Worm (Caenorhabditis elegans) whole organism, L4 larva: ENCODE measurements around the gene T08D10.4.

Experiments used
- F37D6.2 ChIP-seq: sonication (generic microtip); optimal IDR thresholded peaks from 2 replicates; lab custom pipeline; 2016; ENCODE audit warnings: mild to moderate bottlenecking, missing genetic modification characterization, missing compliant biosample characterization
- F44E2.7 ChIP-seq: fragments of 200-800 bp; sonication (Bioruptor generic); IDR thresholded peaks from 2 replicates; pipeline ENCODE4 v2.1.2; 2022; ENCODE audit warnings: missing genetic modification characterization, missing compliant biosample characterization
- Y105C5A.15 ChIP-seq: fragments of 200-800 bp; sonication (Bioruptor generic); IDR thresholded peaks from 2 replicates; pipeline ENCODE4 v1.3.6; 2022; ENCODE audit warnings: missing genetic modification characterization, missing compliant biosample characterization
- Y5F2A.4 ChIP-seq: fragments of 200-800 bp; sonication (Bioruptor generic); optimal IDR thresholded peaks from 2 replicates; lab custom pipeline; 2018; ENCODE audit warnings: mild to moderate bottlenecking, missing genetic modification characterization, missing compliant biosample characterization
- Y75B8A.6 ChIP-seq: fragments of 200-800 bp; sonication (Bioruptor generic); IDR thresholded peaks from 2 replicates; pipeline ENCODE4 v1.3.6; 2022; ENCODE audit warnings: missing genetic modification reagents, missing genetic modification characterization, missing compliant biosample characterization
- aha-1 ChIP-seq: fragments of 150-350 bp; peaks from one replicate; lab custom pipeline; 2014; ENCODE audit warnings: missing biosample characterization, missing genetic modification characterization
- ama-1 ChIP-seq: fragments of 150-350 bp; optimal IDR thresholded peaks from 2 replicates; lab custom pipeline; 2014; ENCODE audit warnings: inconsistent platforms, mixed read lengths
- attf-4 ChIP-seq: sonication (generic microtip); optimal IDR thresholded peaks from 3 replicates; lab custom pipeline; 2017; ENCODE audit warnings: missing biosample characterization, missing genetic modification characterization
- ceh-28 ChIP-seq: fragments of 150-350 bp; optimal IDR thresholded peaks from 2 replicates; lab custom pipeline; 2014; ENCODE audit warnings: missing biosample characterization, missing genetic modification reagents, missing genetic modification characterization
- ceh-62 ChIP-seq: sonication (generic microtip); optimal IDR thresholded peaks from 2 replicates; lab custom pipeline; 2017; ENCODE audit warnings: missing biosample characterization, missing genetic modification characterization
- ceh-82 ChIP-seq: sonication (generic microtip); optimal IDR thresholded peaks from 2 replicates; lab custom pipeline; 2017; ENCODE audit warnings: missing biosample characterization, missing genetic modification characterization
- ctbp-1 ChIP-seq: fragments of 200-800 bp; sonication (Bioruptor generic); IDR thresholded peaks from 2 replicates; pipeline ENCODE4 v1.3.6; 2022; ENCODE audit warnings: missing genetic modification reagents, missing genetic modification characterization, missing compliant biosample characterization
- daf-8 ChIP-seq: fragments of 200-800 bp; sonication (Bioruptor generic); IDR thresholded peaks from 2 replicates; pipeline ENCODE4 v1.3.6; 2022; ENCODE audit warnings: missing genetic modification characterization, missing compliant biosample characterization
- dmd-6 ChIP-seq: fragments of 200-800 bp; sonication (Bioruptor generic); IDR thresholded peaks from 2 replicates; pipeline ENCODE4 v1.3.6; 2022; ENCODE audit warnings: missing genetic modification reagents, missing genetic modification characterization, missing compliant biosample characterization
- dmd-9 ChIP-seq: fragments of 200-800 bp; sonication (Bioruptor generic); IDR thresholded peaks from 2 replicates; pipeline ENCODE4 v1.3.6; 2022; ENCODE audit warnings: missing genetic modification reagents, missing genetic modification characterization, missing compliant biosample characterization
- duxl-1 ChIP-seq: sonication (generic microtip); optimal IDR thresholded peaks from 2 replicates; lab custom pipeline; 2016; ENCODE audit warnings: mild to moderate bottlenecking, missing genetic modification characterization, moderate library complexity, missing compliant biosample characterization; ENCODE audit not compliant: poor library complexity
- dve-1 ChIP-seq: sonication (generic microtip); optimal IDR thresholded peaks from 2 replicates; lab custom pipeline; 2017; ENCODE audit warnings: antibody characterized with exemption, mild to moderate bottlenecking, missing genetic modification characterization, missing compliant biosample characterization; ENCODE audit not compliant: insufficient read depth
- egl-43 ChIP-seq: fragments of 200-800 bp; sonication (Bioruptor generic); IDR thresholded peaks from 2 replicates; pipeline ENCODE4 v1.3.6; 2022; ENCODE audit warnings: missing genetic modification reagents, missing genetic modification characterization, missing compliant biosample characterization
- hlh-11 ChIP-seq: fragments of 200-800 bp; sonication (Bioruptor generic); optimal IDR thresholded peaks from 2 replicates; lab custom pipeline; 2018; ENCODE audit warnings: mild to moderate bottlenecking, missing genetic modification characterization, missing compliant biosample characterization
- hmg-1.1 ChIP-seq: fragments of 200-800 bp; sonication (Bioruptor generic); IDR thresholded peaks from 2 replicates; pipeline ENCODE4 v1.3.6; 2022; ENCODE audit warnings: missing genetic modification reagents, missing genetic modification characterization, missing compliant biosample characterization
- lin-15B ChIP-seq: fragments of 150-350 bp; sonication (generic microtip); optimal IDR thresholded peaks from 3 replicates; lab custom pipeline; 2014; ENCODE audit warnings: missing biosample characterization, missing genetic modification characterization
- lin-39 ChIP-seq: fragments of 150-350 bp; optimal IDR thresholded peaks from 2 replicates; lab custom pipeline; 2014; ENCODE audit warnings: missing biosample characterization, missing genetic modification reagents, missing genetic modification characterization
- lir-3 ChIP-seq: sonication (generic microtip); optimal IDR thresholded peaks from 2 replicates; lab custom pipeline; 2016; ENCODE audit warnings: mild to moderate bottlenecking, missing genetic modification characterization, missing compliant biosample characterization
- mes-2 ChIP-seq: sonication (generic microtip); optimal IDR thresholded peaks from 2 replicates; lab custom pipeline; 2016; ENCODE audit warnings: missing genotype, mild to moderate bottlenecking, missing genetic modification characterization, missing compliant biosample characterization; ENCODE audit not compliant: poor library complexity, severe bottlenecking
- mxl-2 ChIP-seq: fragments of 200-800 bp; sonication (Bioruptor generic); conservative IDR thresholded peaks from 2 replicates; pipeline ENCODE4 v1.3.6; 2022; ENCODE audit warnings: missing genetic modification reagents, missing genetic modification characterization, missing compliant biosample characterization
- mxl-3 ChIP-seq: fragments of 200-800 bp; sonication (Bioruptor generic); optimal IDR thresholded peaks from 2 replicates; lab custom pipeline; 2018; ENCODE audit warnings: mild to moderate bottlenecking, missing genetic modification characterization, missing compliant biosample characterization
- nhr-25 ChIP-seq: sonication (generic microtip); optimal IDR thresholded peaks from 2 replicates; lab custom pipeline; 2017; ENCODE audit warnings: missing genetic modification characterization, mild to moderate bottlenecking, missing compliant biosample characterization, antibody characterized with exemption, moderate library complexity, borderline replicate concordance; ENCODE audit not compliant: insufficient read depth
- nhr-28 ChIP-seq: fragments of 150-350 bp; optimal IDR thresholded peaks from 2 replicates; lab custom pipeline; 2014; ENCODE audit warnings: missing biosample characterization, missing genetic modification characterization
- nhr-42 ChIP-seq: fragments of 200-800 bp; sonication (Bioruptor generic); IDR thresholded peaks from 2 replicates; pipeline ENCODE4 v1.3.6; 2022; ENCODE audit warnings: missing genetic modification characterization, missing compliant biosample characterization
- nhr-48 ChIP-seq: sonication (generic microtip); optimal IDR thresholded peaks from 2 replicates; lab custom pipeline; 2016; ENCODE audit warnings: mild to moderate bottlenecking, missing genetic modification characterization, missing compliant biosample characterization
- nhr-6 ChIP-seq: fragments of 150-350 bp; optimal IDR thresholded peaks from 2 replicates; lab custom pipeline; 2014; ENCODE audit warnings: missing biosample characterization, missing genetic modification characterization
- nhr-77 ChIP-seq: fragments of 150-350 bp; optimal IDR thresholded peaks from 2 replicates; lab custom pipeline; 2014; ENCODE audit warnings: missing biosample characterization, missing genetic modification characterization
- php-3 ChIP-seq: fragments of 200-800 bp; sonication (Bioruptor generic); IDR thresholded peaks from 2 replicates; pipeline ENCODE4 v1.3.6; 2022; ENCODE audit warnings: missing genetic modification reagents, missing genetic modification characterization, missing compliant biosample characterization
- pqm-1 ChIP-seq: sonication (generic microtip); optimal IDR thresholded peaks from 2 replicates; lab custom pipeline; 2017; ENCODE audit warnings: missing biosample characterization, missing genetic modification characterization
- set-16 ChIP-seq: fragments of 200-800 bp; sonication (Bioruptor generic); IDR thresholded peaks from 2 replicates; pipeline ENCODE4 v1.3.6; 2022; ENCODE audit warnings: missing genetic modification reagents, missing genetic modification characterization, missing compliant biosample characterization
- snpc-1.2 ChIP-seq: fragments of 200-800 bp; sonication (Bioruptor generic); IDR thresholded peaks from 2 replicates; pipeline ENCODE4 v1.3.6; 2022; ENCODE audit warnings: missing genetic modification reagents, missing genetic modification characterization, missing compliant biosample characterization
- unc-130 ChIP-seq: sonication (generic microtip); optimal IDR thresholded peaks from 2 replicates; lab custom pipeline; 2016; ENCODE audit warnings: missing genetic modification reagents, missing genetic modification characterization, missing compliant biosample characterization
- unc-62 ChIP-seq, 3 experiments: fragments of 150-350 bp in 1 of 3; sonication (generic microtip); optimal IDR thresholded peaks in 2 of 3; peaks in 1 of 3; 1 replicate in 1 of 3; 2 replicates in 2 of 3; lab custom pipeline; 2014 to 2017; ENCODE audit warnings: missing biosample characterization in 3 of 3, missing genetic modification characterization in 3 of 3, missing genetic modification reagents in 3 of 3, missing genotype in 1 of 3
- vab-7 ChIP-seq: fragments of 200-800 bp; sonication (Bioruptor generic); IDR thresholded peaks from 2 replicates; pipeline ENCODE4 v1.3.6; 2022; ENCODE audit warnings: missing genetic modification reagents, missing genetic modification characterization, missing compliant biosample characterization
- zag-1 ChIP-seq: fragments of 150-350 bp; optimal IDR thresholded peaks from 2 replicates; lab custom pipeline; 2014; ENCODE audit warnings: missing biosample characterization, missing genetic modification characterization
- zfp-2 ChIP-seq: sonication (generic microtip); optimal IDR thresholded peaks from 2 replicates; lab custom pipeline; 2016; ENCODE audit warnings: mild to moderate bottlenecking, missing genetic modification characterization, missing compliant biosample characterization
- zip-2 ChIP-seq: fragments of 150-350 bp; optimal IDR thresholded peaks from 2 replicates; lab custom pipeline; 2014; ENCODE audit warnings: missing biosample characterization, missing genetic modification characterization

T08D10.4 gene

DNA sequence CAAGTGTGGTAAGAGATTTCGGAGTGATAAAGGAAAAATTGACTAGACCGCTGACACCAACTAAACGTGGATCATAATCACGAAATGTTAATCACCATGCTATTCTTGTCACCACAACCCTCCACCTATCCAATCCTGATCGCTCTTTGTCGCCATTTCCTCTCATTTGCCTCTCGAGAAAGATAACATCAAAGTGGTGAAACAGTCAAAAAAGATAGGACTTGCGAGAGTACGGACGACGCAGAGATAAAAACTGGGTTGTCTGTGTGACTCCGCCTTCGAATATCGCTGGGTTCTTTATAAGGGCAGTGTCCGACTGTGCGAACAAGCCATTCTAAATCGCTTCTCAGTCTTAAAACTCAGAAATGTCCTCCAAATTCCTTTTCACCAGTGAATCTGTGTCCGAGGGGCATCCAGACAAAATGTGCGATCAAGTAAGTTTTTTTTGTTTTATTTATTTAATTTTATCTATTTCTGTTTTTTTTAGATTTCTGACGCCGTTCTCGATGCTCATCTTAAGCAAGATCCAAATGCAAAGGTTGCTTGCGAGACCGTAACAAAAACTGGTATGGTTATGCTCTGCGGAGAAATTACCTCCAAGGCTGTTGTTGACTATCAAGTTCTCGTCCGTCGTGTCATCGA lies 12.7 kb upstream of the T08D10.4 start, which contains the start of gene sams-1:
TSS of gene sams-1 (plus strand) at position 300 of the 642 bp plus-strand sequence.
- TF ChIP-seq lir-3 (tag; lab: Kevin White, UChicago) (no peak), zag-1 (tag; lab: Kevin White, UChicago) (no peak), nhr-77 (tag; lab: Kevin White, UChicago) (no peak), hmg-1.1 (GFP tag; lab: Robert Waterston, UW) (no peak), nhr-48 (tag; lab: Kevin White, UChicago) (peak; percentile 4), ama-1 (peak; percentile 85), pqm-1 (peak; percentile 14), dmd-9 (no peak), zfp-2 (tag; lab: Kevin White, UChicago) (no peak), F37D6.2 (tag; lab: Kevin White, UChicago) (no peak), aha-1 (tag; lab: Kevin White, UChicago) (peak; percentile 58), php-3 (GFP tag; lab: Robert Waterston, UW) (0 out of 2 replicates have a peak, but pooled peaks have one; percentile 18), daf-8 (no peak), mxl-2 (GFP tag; lab: Robert Waterston, UW) (no peak), zip-2 (tag; lab: Kevin White, UChicago) (no peak), nhr-42 (no peak), mxl-3 (GFP tag; lab: Kevin White, UChicago) (peak; percentile 58), ceh-28 (tag; lab: Kevin White, UChicago) (no peak), ceh-82 (tag; lab: Kevin White, UChicago) (no peak), snpc-1.2 (GFP tag; lab: Robert Waterston, UW) (no peak), ceh-62 (tag; lab: Kevin White, UChicago) (no peak), Y105C5A.15 (GFP tag; lab: Robert Waterston, UW) (no peak), nhr-6 (tag; lab: Kevin White, UChicago) (no peak), lin-39 (tag; lab: Kevin White, UChicago) (no peak), dmd-6 (GFP tag; lab: Robert Waterston, UW) (peak; percentile 56), unc-62 (GFP tag; optimal IDR thresholded peaks at IDR 0.05 in 1 of 2; lab: Kevin White, UChicago) (no peak), unc-62 (tag; optimal IDR thresholded peaks at IDR 0.05; lab: Kevin White, UChicago) (no peak), dve-1 (peak; percentile 54), mes-2 (no peak), hlh-11 (tag; lab: Kevin White, UChicago) (peak; percentile 55), Y75B8A.6 (no peak), egl-43 (GFP tag; lab: Robert Waterston, UW) (no peak), vab-7 (no peak), ctbp-1 (GFP tag; lab: Robert Waterston, UW) (no peak), attf-4 (tag; lab: Kevin White, UChicago) (no peak), F44E2.7 (no peak), duxl-1 (tag; lab: Kevin White, UChicago) (no peak), set-16 (no peak), unc-130 (GFP tag; lab: Kevin White, UChicago) (no peak), nhr-28 (peak; percentile 60), Y5F2A.4 (GFP tag; lab: Kevin White, UChicago) (no peak), nhr-25 (no peak), lin-15B (tag; lab: Kevin White, UChicago) (no peak)
